Worm (Caenorhabditis elegans): ENCODE results near the gene str-19.

DNA sequence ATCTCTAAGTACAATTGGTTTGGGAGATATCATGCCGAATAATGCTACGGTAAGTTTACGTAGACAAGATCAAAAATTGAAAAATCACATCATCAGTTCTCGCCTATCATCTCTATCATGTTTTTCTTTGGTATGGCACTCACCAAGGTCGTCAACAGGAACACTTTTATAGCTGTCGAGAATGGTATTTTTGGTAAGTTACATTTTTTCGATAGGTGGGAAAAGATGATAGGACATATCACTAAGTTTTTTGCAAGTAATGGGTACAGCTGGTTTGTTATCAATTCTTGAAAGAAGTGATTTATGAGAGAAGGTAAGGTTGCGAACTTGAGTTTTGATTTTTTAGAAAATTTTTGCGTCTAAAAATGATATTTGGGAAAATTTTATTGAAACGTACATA, 36.3 kb downstream of the str-19 start:
- no peak for TF ChIP-seq flt-1 (GFP tag; IDR thresholded peaks at IDR 0.05)
- TF ChIP-seq tbx-11 (GFP tag; IDR thresholded peaks at IDR 0.05) = no peak
- no peak for TF ChIP-seq hnd-1 (tag; optimal IDR thresholded peaks at IDR 0.05)
